Fruit fly (Drosophila melanogaster): ENCODE measurements around the gene Rsod.

- TF ChIP-seq Mnt (GFP tag; optimal IDR thresholded peaks at IDR 0.05) (no peak), CG5204 (GFP tag; optimal IDR thresholded peaks at IDR 0.05) (no peak), Hr96 (GFP tag; optimal IDR thresholded peaks at IDR 0.05) (no peak), CG7045 (GFP tag; optimal IDR thresholded peaks at IDR 0.05) (no peak), CG14711 (tag; optimal IDR thresholded peaks at IDR 0.05) (no peak), kay (GFP tag; ENCODE audit: borderline replicate concordance) (no peak), Clk (GFP tag; optimal IDR thresholded peaks at IDR 0.05) (no peak), cnc (optimal IDR thresholded peaks at IDR 0.05) (no peak)
These were observed 33.1 kb upstream of the Rsod start for dm6 chr3R:30204004-30204603.

All from whole organism, adult.